Worm (Caenorhabditis elegans): ENCODE results near the gene Y116A8C.30.

- TF ChIP-seq ceh-82 (tag; optimal IDR thresholded peaks at IDR 0.05), result no peak
- no peak for TF ChIP-seq nhr-237 (tag; optimal IDR thresholded peaks at IDR 0.05)
- TF ChIP-seq snpc-4 (tag; optimal IDR thresholded peaks at IDR 0.05), result no peak
- TF ChIP-seq tbx-2 (tag; optimal IDR thresholded peaks at IDR 0.05), result no peak
- TF ChIP-seq nhr-25 (tag; optimal IDR thresholded peaks at IDR 0.05), result no peak
- no peak for TF ChIP-seq mdl-1 (tag; optimal IDR thresholded peaks at IDR 0.05)
- no peak for TF ChIP-seq ztf-11 (tag; optimal IDR thresholded peaks at IDR 0.05)
- TF ChIP-seq daf-12 (tag; optimal IDR thresholded peaks at IDR 0.05), result no peak
- no peak for TF ChIP-seq unc-39 (tag; optimal IDR thresholded peaks at IDR 0.05)
- peak; percentile 3 for TF ChIP-seq pha-4 (tag; optimal IDR thresholded peaks at IDR 0.05)
- TF ChIP-seq pqm-1 (tag; optimal IDR thresholded peaks at IDR 0.05), result no peak
- no peak for TF ChIP-seq elt-1 (tag; optimal IDR thresholded peaks at IDR 0.05)
These were observed 14.7 kb downstream of the Y116A8C.30 start, which contains the start of gene Y116A8C.43 for ce11 chrIV:17088849-17089248.
